Worm (Caenorhabditis elegans): ENCODE results near the gene gtap-2.

Gene gtap-2

ce11 chrIII:9789083-9789482 is 19.3 kb upstream of the gtap-2 start:
- TF ChIP-seq bed-3 (GFP tag; optimal IDR thresholded peaks at IDR 0.05) (no peak), elt-3 (tag; optimal IDR thresholded peaks at IDR 0.05) (no peak), cnd-1 (tag; optimal IDR thresholded peaks at IDR 0.05) (no peak), tbx-8 (GFP tag; optimal IDR thresholded peaks at IDR 0.05) (no peak), sem-2 (GFP tag; optimal IDR thresholded peaks at IDR 0.05) (no peak)

ce11 chrIII:9789607-9790073 is 18.7 kb upstream of the gtap-2 start, which contains the start of gene R10E11.5:
R10E11.5 (minus strand) TSS chrIII:9789657.
- no peak for TF ChIP-seq ham-2 (GFP tag; optimal IDR thresholded peaks at IDR 0.05)
- TF ChIP-seq lin-32 (GFP tag; optimal IDR thresholded peaks at IDR 0.05): no peak
- TF ChIP-seq snpc-4 (tag; optimal IDR thresholded peaks at IDR 0.05): no peak
- TF ChIP-seq tbx-8 (GFP tag; optimal IDR thresholded peaks at IDR 0.05): no peak
- no peak for TF ChIP-seq zip-8 (tag; optimal IDR thresholded peaks at IDR 0.05)
- TF ChIP-seq pha-4 (tag; optimal IDR thresholded peaks at IDR 0.05): no peak
- no peak for TF ChIP-seq ceh-39 (tag; optimal IDR thresholded peaks at IDR 0.05)
- TF ChIP-seq cnd-1 (tag; optimal IDR thresholded peaks at IDR 0.05): no peak
- TF ChIP-seq nhr-28 (tag; optimal IDR thresholded peaks at IDR 0.05): no peak
- no peak for TF ChIP-seq hlh-1 (tag; optimal IDR thresholded peaks at IDR 0.05)
- TF ChIP-seq lsy-2 (tag; optimal IDR thresholded peaks at IDR 0.05): no peak
- TF ChIP-seq mab-5 (tag; optimal IDR thresholded peaks at IDR 0.05): no peak
- TF ChIP-seq bed-3 (GFP tag; optimal IDR thresholded peaks at IDR 0.05): no peak
- TF ChIP-seq nhr-12 (tag; optimal IDR thresholded peaks at IDR 0.05): no peak
- TF ChIP-seq sptf-1 (tag; optimal IDR thresholded peaks at IDR 0.05): no peak
- no peak for TF ChIP-seq nhr-237 (tag; optimal IDR thresholded peaks at IDR 0.05)
- no peak for TF ChIP-seq mep-1 (tag; optimal IDR thresholded peaks at IDR 0.05)
- TF ChIP-seq unc-120 (tag; optimal IDR thresholded peaks at IDR 0.05; ENCODE audit: poor library complexity, severe bottlenecking): no peak

DNA sequence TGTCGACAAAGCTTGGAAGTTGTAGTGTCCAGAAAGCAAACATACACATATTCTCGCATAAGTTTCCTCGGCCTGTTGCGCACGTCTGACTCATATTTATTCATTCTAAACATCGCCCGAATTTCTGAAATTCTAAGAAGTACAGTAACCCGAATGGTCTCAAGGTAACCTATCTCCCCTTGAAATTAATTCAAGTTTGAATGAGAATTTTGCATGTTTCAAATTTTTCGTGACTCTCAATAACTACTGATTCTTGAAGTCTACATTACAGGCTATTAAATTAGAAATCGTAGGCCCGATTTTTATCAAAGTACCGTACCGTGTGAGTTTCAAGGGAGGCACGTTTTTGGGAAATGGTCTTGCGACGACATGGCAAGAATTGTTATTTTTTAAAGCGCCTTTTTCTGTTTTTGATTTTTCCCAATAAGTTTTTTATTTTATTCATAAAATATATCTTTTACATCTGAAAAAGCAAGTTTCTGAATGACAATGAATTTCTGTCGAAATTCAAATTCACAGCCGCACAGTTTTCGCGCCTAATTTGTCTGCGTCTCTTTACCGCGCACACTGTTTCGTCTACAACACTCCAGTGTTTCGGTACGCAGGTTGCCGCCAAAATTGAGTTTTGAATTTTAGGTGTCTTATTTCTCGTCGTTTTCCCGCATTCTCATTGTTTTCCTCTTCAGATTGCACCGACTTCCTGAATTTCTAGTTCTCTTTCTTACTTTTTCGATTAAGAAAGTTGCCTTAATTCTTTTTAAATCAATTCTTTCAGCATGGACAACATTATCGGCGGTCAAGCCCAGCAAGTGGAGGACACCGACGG is 14.5 kb upstream of the gtap-2 start, which contains the start of the genes R10E11.9 and mcm-6:
Gene R10E11.9 (minus strand): TSS at position 51 of the 826 bp plus-strand sequence.
Gene mcm-6 (plus strand): TSS at position 776 of the 826 bp plus-strand sequence.
- TF ChIP-seq pha-4 (tag; optimal IDR thresholded peaks at IDR 0.05) (peak; percentile 11), mep-1 (tag; optimal IDR thresholded peaks at IDR 0.05) (no peak), sem-2 (GFP tag; optimal IDR thresholded peaks at IDR 0.05) (no peak), elt-3 (tag; optimal IDR thresholded peaks at IDR 0.05) (no peak)

DNA sequence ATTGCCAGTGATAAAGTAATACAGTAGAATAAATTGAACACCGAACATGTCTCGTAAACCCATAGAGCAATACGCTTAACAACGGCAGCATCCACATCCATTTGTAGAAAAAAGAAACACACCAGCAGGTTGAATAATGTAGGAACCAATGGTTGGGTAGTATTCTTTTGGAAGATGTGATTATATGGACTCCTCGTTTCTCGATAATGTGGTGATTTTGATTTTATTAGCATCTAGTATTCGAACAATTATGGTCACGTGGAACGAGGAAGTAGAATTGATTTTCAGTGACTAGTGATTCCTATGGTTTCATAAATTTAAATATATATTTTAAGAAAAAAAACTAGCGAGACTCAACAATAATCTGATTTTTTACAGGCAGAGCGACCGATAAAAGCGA is 11.9 kb upstream of the gtap-2 start, which contains the start of gene srxa-10:
Gene srxa-10 (minus strand): TSS at position 101 of the 400 bp plus-strand sequence.
- TF ChIP-seq bed-3 (GFP tag; optimal IDR thresholded peaks at IDR 0.05): no peak
- TF ChIP-seq hlh-1 (tag; optimal IDR thresholded peaks at IDR 0.05): no peak
- TF ChIP-seq lin-32 (GFP tag; optimal IDR thresholded peaks at IDR 0.05): no peak
- TF ChIP-seq elt-1 (tag; optimal IDR thresholded peaks at IDR 0.05; ENCODE audit: borderline replicate concordance, insufficient read depth): no peak
- TF ChIP-seq sptf-1 (tag; optimal IDR thresholded peaks at IDR 0.05): no peak
- no peak for TF ChIP-seq unc-39 (tag; optimal IDR thresholded peaks at IDR 0.05)
- no peak for TF ChIP-seq nhr-28 (tag; optimal IDR thresholded peaks at IDR 0.05)
- no peak for TF ChIP-seq unc-120 (tag; optimal IDR thresholded peaks at IDR 0.05; ENCODE audit: poor library complexity, severe bottlenecking)
- no peak for TF ChIP-seq M03D4.4 (tag; optimal IDR thresholded peaks at IDR 0.05)

- no peak for TF ChIP-seq mep-1 (tag; optimal IDR thresholded peaks at IDR 0.05)
- no peak for TF ChIP-seq unc-120 (tag; optimal IDR thresholded peaks at IDR 0.05; ENCODE audit: poor library complexity, severe bottlenecking)
- TF ChIP-seq tbx-8 (GFP tag; optimal IDR thresholded peaks at IDR 0.05): no peak
- no peak for TF ChIP-seq lin-13 (tag; optimal IDR thresholded peaks at IDR 0.05)
Observed at ce11 chrIII:9798478-9799157, 9.7 kb upstream of the gtap-2 start, which contains the start of gene ZK632.2. ZK632.2 (plus strand) TSS chrIII:9799107.

DNA sequence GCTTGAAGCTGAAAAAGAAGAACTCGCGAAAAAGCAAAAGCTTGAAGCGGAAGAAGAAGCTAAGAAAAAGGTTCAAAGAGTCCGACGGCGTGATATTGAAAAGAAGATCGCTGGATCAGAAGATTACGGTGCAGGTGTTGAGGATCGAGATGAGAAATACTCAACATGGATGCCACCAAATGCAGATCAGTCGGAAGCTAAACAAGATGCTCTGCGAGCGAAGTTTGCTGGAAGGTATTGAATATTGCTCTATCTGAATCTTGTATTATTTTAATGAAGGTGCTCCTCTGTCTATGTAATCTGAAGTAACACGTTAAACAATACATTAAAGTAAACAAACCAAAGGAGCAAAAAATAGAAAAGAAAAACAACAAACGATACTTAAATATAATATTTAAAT is 6.3 kb upstream of the gtap-2 start:
- no peak for TF ChIP-seq unc-120 (tag; optimal IDR thresholded peaks at IDR 0.05; ENCODE audit: poor library complexity, severe bottlenecking)
- no peak for TF ChIP-seq hlh-1 (tag; optimal IDR thresholded peaks at IDR 0.05)
- TF ChIP-seq ztf-11 (tag; optimal IDR thresholded peaks at IDR 0.05): no peak
- no peak for TF ChIP-seq nhr-2 (tag; optimal IDR thresholded peaks at IDR 0.05)
- no peak for TF ChIP-seq sptf-1 (tag; optimal IDR thresholded peaks at IDR 0.05)
- TF ChIP-seq unc-39 (tag; optimal IDR thresholded peaks at IDR 0.05): no peak
- TF ChIP-seq mls-2 (tag; optimal IDR thresholded peaks at IDR 0.05): no peak
- TF ChIP-seq pha-4 (tag; optimal IDR thresholded peaks at IDR 0.05): no peak
- no peak for TF ChIP-seq drap-1 (GFP tag; optimal IDR thresholded peaks at IDR 0.05)
- no peak for TF ChIP-seq ceh-39 (tag; optimal IDR thresholded peaks at IDR 0.05)
- no peak for TF ChIP-seq mab-5 (tag; optimal IDR thresholded peaks at IDR 0.05)
- no peak for TF ChIP-seq elt-1 (tag; optimal IDR thresholded peaks at IDR 0.05; ENCODE audit: borderline replicate concordance, insufficient read depth)

Measured in whole organism, mixed stage, embryonic.